Fruit fly (Drosophila melanogaster) whole organism, adult: ENCODE data around the gene Rat1.

Experiments
- CG12768 ChIP-seq: fragments of 200-800 bp; sonication (Bioruptor generic); optimal IDR thresholded peaks from 2 replicates; lab custom pipeline; 2017; ENCODE audit warnings: missing biosample characterization, missing genetic modification characterization, mild to moderate bottlenecking, moderate library complexity, missing genetic modification reagents
- CG33017 ChIP-seq: fragments of 200-800 bp; sonication (Bioruptor generic); optimal IDR thresholded peaks from 2 replicates; lab custom pipeline; 2018; ENCODE audit warnings: missing biosample characterization, mild to moderate bottlenecking, missing genetic modification characterization, moderate library complexity
- CG5204 ChIP-seq: fragments of 200-800 bp; sonication (Bioruptor generic); optimal IDR thresholded peaks from 2 replicates; lab custom pipeline; 2016; ENCODE audit warnings: missing biosample characterization, missing genetic modification characterization
- CG7101 ChIP-seq: fragments of 200-800 bp; sonication (Bioruptor generic); optimal IDR thresholded peaks from 2 replicates; lab custom pipeline; 2018; ENCODE audit warnings: missing biosample characterization, mild to moderate bottlenecking, missing genetic modification characterization, moderate library complexity
- Clk ChIP-seq: fragments of 200-800 bp; sonication (Bioruptor generic); optimal IDR thresholded peaks from 2 replicates; lab custom pipeline; 2017; ENCODE audit warnings: missing biosample characterization, missing genetic modification characterization
- Crg-1 ChIP-seq: fragments of 200-800 bp; sonication (Bioruptor generic); optimal IDR thresholded peaks from 2 replicates; lab custom pipeline; 2016; ENCODE audit warnings: missing biosample characterization, missing genetic modification characterization
- Mnt ChIP-seq: fragments of 200-800 bp; sonication (Bioruptor generic); optimal IDR thresholded peaks from 2 replicates; lab custom pipeline; 2016; ENCODE audit warnings: missing biosample characterization, mild to moderate bottlenecking, missing genetic modification characterization
- cic ChIP-seq: fragments of 200-800 bp; sonication (Bioruptor generic); optimal IDR thresholded peaks from 2 replicates; lab custom pipeline; 2017; ENCODE audit warnings: missing biosample characterization, mild to moderate bottlenecking, missing genetic modification characterization, moderate library complexity
- kay ChIP-seq: fragments of 200-800 bp; sonication (Bioruptor generic); peaks from one replicate; lab custom pipeline; 2016; ENCODE audit warnings: missing biosample characterization, missing genetic modification characterization, borderline replicate concordance

dm6 chr2L:6960165-6960564, 52.3 kb downstream of the Rat1 start, which contains the start of the genes Atac1 and Hmgcl:
- TF ChIP-seq Mnt (GFP tag; lab: Kevin White, UChicago): no peak
- TF ChIP-seq kay: no peak
- TF ChIP-seq CG12768 (GFP tag; lab: Kevin White, UChicago): no peak
- no peak for TF ChIP-seq Clk (GFP tag; lab: Kevin White, UChicago)
- TF ChIP-seq cic (GFP tag; lab: Kevin White, UChicago): no peak
- TF ChIP-seq Crg-1: no peak
- TF ChIP-seq CG5204 (GFP tag; lab: Kevin White, UChicago): no peak
- no peak for TF ChIP-seq CG7101 (tag; lab: Kevin White, UChicago)
- no peak for TF ChIP-seq CG33017
